Worm (Caenorhabditis elegans): ENCODE data around the gene Y48G9A.7.

- TF ChIP-seq pes-1 (GFP tag; IDR thresholded peaks at IDR 0.05) (no peak), tra-4 (tag; optimal IDR thresholded peaks at IDR 0.05) (no peak), hnd-1 (tag; optimal IDR thresholded peaks at IDR 0.05) (no peak), ama-1 (optimal IDR thresholded peaks at IDR 0.05) (no peak), ets-7 (tag; optimal IDR thresholded peaks at IDR 0.05) (no peak), flt-1 (GFP tag; IDR thresholded peaks at IDR 0.05) (no peak)
These were observed 4.4 kb upstream of the Y48G9A.7 start for ce11 chrIII:2105935-2106334.

Data from whole organism, early embryonic.